Fruit fly (Drosophila melanogaster) whole organism, larva: Measurements from ENCODE around the gene ry.
A peak's percentile ranks its signal among the peaks of the same experiment; 100 is the strongest.

Experiments used
- noc ChIP-seq: fragments of 200-800 bp; sonication (Bioruptor generic); optimal IDR thresholded peaks from 3 replicates; lab custom pipeline; 2019; ENCODE audit warnings: missing biosample characterization, mild to moderate bottlenecking, missing genetic modification characterization, moderate library complexity

The ry gene

dm6 chr3R:13032323-13032722 is at the start of gene ry:
ry (plus strand) TSS chr3R:13032528.
- no peak for TF ChIP-seq noc (tag; lab: Kevin White, UChicago)

dm6 chr3R:12982982-12983633 is 49.2 kb upstream of the ry start:
- peak; percentile 53 for TF ChIP-seq noc (tag; lab: Kevin White, UChicago)

dm6 chr3R:12985828-12986530 is 46.3 kb upstream of the ry start, which contains the start of gene CG31342:
CG31342 (plus strand) TSS chr3R:12986041.
- TF ChIP-seq noc (tag; lab: Kevin White, UChicago) = no peak

dm6 chr3R:12988411-12988810 is 43.9 kb upstream of the ry start, which contains the start of gene CG14383:
CG14383 (minus strand) TSS chr3R:12988511.
- TF ChIP-seq noc (tag; lab: Kevin White, UChicago) = no peak

dm6 chr3R:12993018-12993417 is 39.3 kb upstream of the ry start, which contains the start of gene yellow-f:
yellow-f (minus strand) TSS chr3R:12993201.
- TF ChIP-seq noc (tag; lab: Kevin White, UChicago) = no peak

dm6 chr3R:12995047-12995446 is 37.3 kb upstream of the ry start, which contains the start of gene yellow-f2:
yellow-f2 (minus strand) TSS chr3R:12995147.
- TF ChIP-seq noc (tag; lab: Kevin White, UChicago) = no peak

- TF ChIP-seq noc (tag; lab: Kevin White, UChicago) = no peak
These were observed 36.8 kb upstream of the ry start, which contains the start of gene CG7488 for dm6 chr3R:12995522-12995921. CG7488 (plus strand) TSS chr3R:12995620.

- TF ChIP-seq noc (tag; lab: Kevin White, UChicago) = no peak
These were observed 34.6 kb upstream of the ry start, which contains the start of the genes CG17327, CG44194 and CG7518 for dm6 chr3R:12997550-12998233. CG17327 (minus strand) TSS chr3R:12997726. CG44194 (minus strand) TSS chr3R:12997726. CG7518 (plus strand) TSS chr3R:12998089.

dm6 chr3R:12998234-12998591 is 34.1 kb upstream of the ry start:
- TF ChIP-seq noc (tag; lab: Kevin White, UChicago) = no peak

dm6 chr3R:13009595-13009994 is 22.7 kb upstream of the ry start, which contains the start of gene CG11656:
CG11656 (plus strand) TSS chr3R:13009895.
- no peak for TF ChIP-seq noc (tag; lab: Kevin White, UChicago)

dm6 chr3R:13010905-13011620 is 21.3 kb upstream of the ry start, which contains the start of gene CG8031:
CG8031 (minus strand) TSS chr3R:13011310.
- TF ChIP-seq noc (tag; lab: Kevin White, UChicago) = no peak

dm6 chr3R:13011621-13011963 is 20.7 kb upstream of the ry start, which contains the start of gene CtBP:
CtBP (plus strand) TSS chr3R:13011649.
- TF ChIP-seq noc (tag; lab: Kevin White, UChicago) = no peak

- peak; percentile 76 for TF ChIP-seq noc (tag; lab: Kevin White, UChicago)
These were observed 20.0 kb upstream of the ry start for dm6 chr3R:13012351-13012750.

- TF ChIP-seq noc (tag; lab: Kevin White, UChicago) = no peak
These were observed 19.3 kb upstream of the ry start for dm6 chr3R:13012990-13013389.
